Fruit fly (Drosophila melanogaster) whole organism, pupa: Measurements from ENCODE around the gene Ada2b.

Source experiments
- CG10348 ChIP-seq: fragments of 200-800 bp; sonication (Bioruptor generic); IDR thresholded peaks from 2 replicates; pipeline ENCODE4 v1.3.6; 2022; ENCODE audit warnings: missing biosample characterization, missing genetic modification characterization
- CG17806 ChIP-seq: fragments of 200-800 bp; sonication (Bioruptor generic); optimal IDR thresholded peaks from 2 replicates; lab custom pipeline; 2018; ENCODE audit warnings: missing biosample characterization, mild to moderate bottlenecking, missing genetic modification characterization, moderate library complexity
- CG34367 ChIP-seq: fragments of 200-800 bp; sonication (Bioruptor generic); optimal IDR thresholded peaks from 2 replicates; lab custom pipeline; 2018; ENCODE audit warnings: missing biosample characterization, mild to moderate bottlenecking, missing genetic modification characterization
- CG8159 ChIP-seq: fragments of 200-800 bp; sonication (Bioruptor generic); optimal IDR thresholded peaks from 3 replicates; lab custom pipeline; 2018; ENCODE audit warnings: missing biosample characterization, mild to moderate bottlenecking, missing genetic modification characterization, moderate library complexity
- CG8301 ChIP-seq: fragments of 200-800 bp; sonication (Bioruptor generic); optimal IDR thresholded peaks from 2 replicates; lab custom pipeline; 2018; ENCODE audit warnings: missing biosample characterization, mild to moderate bottlenecking, missing genetic modification characterization
- CG9948 ChIP-seq: fragments of 200-800 bp; sonication (Bioruptor generic); optimal IDR thresholded peaks from 2 replicates; lab custom pipeline; 2018; ENCODE audit warnings: missing biosample characterization, mild to moderate bottlenecking, missing genetic modification characterization, moderate library complexity
- D1 ChIP-seq: fragments of 200-800 bp; sonication (Bioruptor generic); optimal IDR thresholded peaks from 2 replicates; lab custom pipeline; 2018; ENCODE audit warnings: missing biosample characterization, mild to moderate bottlenecking, missing genetic modification characterization, moderate library complexity
- Pif1A ChIP-seq: fragments of 200-800 bp; sonication (Bioruptor generic); optimal IDR thresholded peaks from 3 replicates; lab custom pipeline; 2016; ENCODE audit warnings: missing biosample characterization, missing genetic modification characterization
- Snoo ChIP-seq: fragments of 200-800 bp; sonication (Bioruptor generic); optimal IDR thresholded peaks from 3 replicates; lab custom pipeline; 2017; ENCODE audit warnings: missing biosample characterization, mild to moderate bottlenecking, missing genetic modification characterization, inconsistent platforms
- fd96Ca ChIP-seq: fragments of 200-800 bp; sonication (Bioruptor generic); IDR thresholded peaks from 3 replicates; pipeline ENCODE4 v1.3.6; 2022; ENCODE audit warnings: missing biosample characterization, missing genetic modification characterization
- gl ChIP-seq: fragments of 200-800 bp; sonication (Bioruptor generic); optimal IDR thresholded peaks from 2 replicates; lab custom pipeline; 2018; ENCODE audit warnings: missing biosample characterization, mild to moderate bottlenecking, missing genetic modification characterization

DNA sequence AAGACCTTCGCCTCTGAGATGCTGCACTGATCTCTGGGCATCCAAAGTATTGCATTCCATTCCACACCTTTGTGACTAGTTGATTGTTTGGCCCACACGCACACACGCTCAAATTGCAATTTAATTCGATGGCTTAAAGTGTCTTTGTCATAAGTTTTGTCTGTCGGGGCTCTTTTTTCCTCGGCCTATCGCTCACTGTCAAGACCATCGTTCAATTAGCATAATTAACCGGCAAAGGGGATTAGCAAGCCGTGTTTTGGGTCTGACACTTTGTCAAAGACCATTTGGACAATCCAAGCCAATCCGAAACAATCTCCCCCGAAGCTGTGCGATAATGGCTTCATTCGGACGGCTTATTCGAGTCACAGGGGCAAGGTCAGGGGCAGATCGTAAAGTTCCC, 14.0 kb upstream of the Ada2b start:
- no peak for TF ChIP-seq CG17806 (tag; lab: Kevin White, UChicago)
- no peak for TF ChIP-seq CG9948
- TF ChIP-seq D1 (tag; lab: Kevin White, UChicago), result no peak
- TF ChIP-seq fd96Ca (GFP tag; lab: Robert Waterston, UW), result no peak
- TF ChIP-seq Snoo (tag; lab: Kevin White, UChicago), result no peak
- no peak for TF ChIP-seq gl (tag; lab: Kevin White, UChicago)
- no peak for TF ChIP-seq Pif1A (GFP tag; lab: Kevin White, UChicago)
- no peak for TF ChIP-seq CG8301
- no peak for TF ChIP-seq CG8159 (tag; lab: Kevin White, UChicago)
- TF ChIP-seq CG34367 (tag; lab: Kevin White, UChicago), result no peak
- no peak for TF ChIP-seq CG10348 (GFP tag; lab: Robert Waterston, UW)
